Worm (Caenorhabditis elegans) whole organism, L2 larva: ENCODE measurements around the gene reps-1.

Experiments used
- aly-2 ChIP-seq: fragments of 150-350 bp; optimal IDR thresholded peaks from 2 replicates; lab custom pipeline; 2014; ENCODE audit warnings: missing biosample characterization, missing genetic modification characterization
- nhr-23 ChIP-seq: fragments of 150-350 bp; optimal IDR thresholded peaks from 2 replicates; lab custom pipeline; 2014; ENCODE audit warnings: missing biosample characterization, missing genetic modification reagents, missing genetic modification characterization
- skn-1 ChIP-seq: sonication (generic microtip); optimal IDR thresholded peaks from 2 replicates; lab custom pipeline; 2017; ENCODE audit warnings: missing biosample characterization, missing genetic modification characterization

ce11 chrV:19036061-19036460 lies 45.8 kb upstream of the reps-1 start:
- TF ChIP-seq aly-2 (tag; lab: Kevin White, UChicago): no peak
- no peak for TF ChIP-seq nhr-23 (tag; lab: Kevin White, UChicago)
- no peak for TF ChIP-seq skn-1
